Fruit fly (Drosophila melanogaster): ENCODE measurements around the gene CG45263.

The CG45263 gene

dm6 chr3R:8333768-8334470, 143.5 kb downstream of the CG45263 start, which contains the start of gene Poxm (continued):
- TF ChIP-seq PHDP (tag; optimal IDR thresholded peaks at IDR 0.05), result peak; percentile 85
- no peak for TF ChIP-seq stwl (tag; optimal IDR thresholded peaks at IDR 0.05)
- TF ChIP-seq CG13894 (tag; optimal IDR thresholded peaks at IDR 0.05), result no peak
- peak; percentile 87 for TF ChIP-seq trem (tag; optimal IDR thresholded peaks at IDR 0.05)
- peak; percentile 3 for TF ChIP-seq CG3838 (GFP tag; optimal IDR thresholded peaks at IDR 0.05)
- peak; percentile 29 for TF ChIP-seq NC2β (GFP tag; optimal IDR thresholded peaks at IDR 0.05)
- peak; percentile 69 for TF ChIP-seq Lhr (GFP tag; optimal IDR thresholded peaks at IDR 0.05)
- peak; percentile 75; the same call in 2 of the 3 replicates for TF ChIP-seq CG3726 (GFP tag; IDR thresholded peaks at IDR 0.05)
- no peak for TF ChIP-seq pzg (GFP tag; optimal IDR thresholded peaks at IDR 0.05)
- no peak for TF ChIP-seq ERR (GFP tag; optimal IDR thresholded peaks at IDR 0.05)
- no peak; the same call in none of the 2 replicates for TF ChIP-seq amos (GFP tag; IDR thresholded peaks at IDR 0.05; ENCODE audit: partially characterized antibody)
- peak; percentile 43 for TF ChIP-seq zfh2 (GFP tag; optimal IDR thresholded peaks at IDR 0.05)
- TF ChIP-seq CG7928 (GFP tag; optimal IDR thresholded peaks at IDR 0.05), result peak; percentile 23
- TF ChIP-seq Stat92E (GFP tag; optimal IDR thresholded peaks at IDR 0.05), result peak in 1 of 3 experiments; percentile 88
- TF ChIP-seq onecut (GFP tag; IDR thresholded peaks at IDR 0.05), result peak; percentile 74
- peak; percentile 76 to 77 for TF ChIP-seq Pdp1 (GFP tag; optimal IDR thresholded peaks at IDR 0.05)
- TF ChIP-seq Bdp1 (GFP tag; optimal IDR thresholded peaks at IDR 0.05), result peak; percentile 44
- TF ChIP-seq HLHmδ (GFP tag; optimal IDR thresholded peaks at IDR 0.05), result no peak
- peak; percentile 87 for TF ChIP-seq CG9817 (tag; optimal IDR thresholded peaks at IDR 0.05)
- TF ChIP-seq CG42726 (GFP tag; IDR thresholded peaks at IDR 0.05; ENCODE audit: partially characterized antibody), result no peak
- peak; percentile 94 for TF ChIP-seq Abd-B (GFP tag; optimal IDR thresholded peaks at IDR 0.05)
- peak; percentile 51 to 91 for TF ChIP-seq Hr51 (GFP tag; optimal IDR thresholded peaks at IDR 0.05)
- peak; percentile 91 for TF ChIP-seq CG16815 (GFP tag; optimal IDR thresholded peaks at IDR 0.05)
- peak; percentile 94 for TF ChIP-seq CG6689 (GFP tag; IDR thresholded peaks at IDR 0.05)
- TF ChIP-seq NfI (GFP tag; optimal IDR thresholded peaks at IDR 0.05), result peak; percentile 88
- TF ChIP-seq CG16813 (GFP tag; IDR thresholded peaks at IDR 0.05; ENCODE audit: partially characterized antibody), result peak; percentile 56
- peak; percentile 60 for TF ChIP-seq tup (GFP tag; optimal IDR thresholded peaks at IDR 0.05)
- peak; percentile 24 for TF ChIP-seq scrt (GFP tag; optimal IDR thresholded peaks at IDR 0.05)
- TF ChIP-seq CG8765 (GFP tag; IDR thresholded peaks at IDR 0.05), result peak; percentile 82
- TF ChIP-seq CG3847 (GFP tag; IDR thresholded peaks at IDR 0.05), result peak; percentile 84
- no peak for TF ChIP-seq CG14860 (GFP tag; IDR thresholded peaks at IDR 0.05; ENCODE audit: partially characterized antibody)
- no peak for TF ChIP-seq hkb (optimal IDR thresholded peaks at IDR 0.05)
- TF ChIP-seq hkb (GFP tag; IDR thresholded peaks at IDR 0.05), result peak; percentile 83
- TF ChIP-seq ro (GFP tag; IDR thresholded peaks at IDR 0.05), result peak; percentile 86
- TF ChIP-seq sqz (GFP tag; optimal IDR thresholded peaks at IDR 0.05), result peak; percentile 90
- peak; percentile 85 for TF ChIP-seq Adf1 (GFP tag; IDR thresholded peaks at IDR 0.05)
- peak; percentile 38 for TF ChIP-seq HmgZ (tag; optimal IDR thresholded peaks at IDR 0.05)
- peak; percentile 7 for TF ChIP-seq CG9609 (GFP tag; optimal IDR thresholded peaks at IDR 0.05)
- no peak for TF ChIP-seq CG7745 (tag; optimal IDR thresholded peaks at IDR 0.05)
- no peak for TF ChIP-seq fd64A (GFP tag; optimal IDR thresholded peaks at IDR 0.05)
- TF ChIP-seq CG8290 (GFP tag; optimal IDR thresholded peaks at IDR 0.05), result peak; percentile 78
- TF ChIP-seq CG8290 (tag; optimal IDR thresholded peaks at IDR 0.05), result peak in 1 of 2 experiments; percentile 83
- TF ChIP-seq CG4854 (GFP tag; optimal IDR thresholded peaks at IDR 0.05), result peak; percentile 61
- no peak for TF ChIP-seq pfk (GFP tag; optimal IDR thresholded peaks at IDR 0.05)
- TF ChIP-seq Dek (tag; optimal IDR thresholded peaks at IDR 0.05), result peak; percentile 87
- TF ChIP-seq CG3065 (GFP tag; optimal IDR thresholded peaks at IDR 0.05), result peak; percentile 69
- TF ChIP-seq chif (GFP tag; optimal IDR thresholded peaks at IDR 0.05), result peak; percentile 37 to 75
- peak; percentile 57 for TF ChIP-seq CG12219 (GFP tag; optimal IDR thresholded peaks at IDR 0.05)

Data from whole organism, embryonic.